Worm (Caenorhabditis elegans) whole organism, L2 larva: ENCODE results near the gene cpf-2.
A peak's percentile ranks its signal among the peaks of the same experiment; 100 is the strongest.

Source experiments
- C34F6.9 ChIP-seq: fragments of 150-350 bp; optimal IDR thresholded peaks from 2 replicates; lab custom pipeline; 2014; ENCODE audit warnings: missing biosample characterization, missing genetic modification characterization
- F13H6.1 ChIP-seq: sonication (generic microtip); optimal IDR thresholded peaks from 2 replicates; lab custom pipeline; 2016; ENCODE audit warnings: missing genetic modification characterization, missing compliant biosample characterization
- R02D3.7 ChIP-seq: fragments of 150-350 bp; optimal IDR thresholded peaks from 2 replicates; lab custom pipeline; 2014; ENCODE audit warnings: missing biosample characterization, missing genetic modification characterization
- Y55F3AM.14 ChIP-seq: fragments of 200-800 bp; sonication (Bioruptor generic); optimal IDR thresholded peaks from 2 replicates; lab custom pipeline; 2018; ENCODE audit warnings: mild to moderate bottlenecking, missing genetic modification characterization, missing compliant biosample characterization
- alr-1 ChIP-seq: fragments of 150-350 bp; optimal IDR thresholded peaks from 2 replicates; lab custom pipeline; 2014; ENCODE audit warnings: missing biosample characterization, missing genetic modification characterization
- aly-2 ChIP-seq: fragments of 150-350 bp; optimal IDR thresholded peaks from 2 replicates; lab custom pipeline; 2014; ENCODE audit warnings: missing biosample characterization, missing genetic modification characterization
- ama-1 ChIP-seq: fragments of 150-350 bp; optimal IDR thresholded peaks from 2 replicates; lab custom pipeline; 2018; ENCODE audit warnings: inconsistent platforms
- blmp-1 ChIP-seq: sonication (generic microtip); optimal IDR thresholded peaks from 2 replicates; lab custom pipeline; 2017; ENCODE audit warnings: missing genetic modification characterization, mild to moderate bottlenecking, missing compliant biosample characterization, antibody characterized with exemption, moderate library complexity; ENCODE audit not compliant: insufficient read depth
- ceh-16 ChIP-seq: fragments of 150-350 bp; optimal IDR thresholded peaks from 2 replicates; lab custom pipeline; 2014; ENCODE audit warnings: missing biosample characterization, missing genetic modification characterization
- ceh-82 ChIP-seq: fragments of 150-350 bp; optimal IDR thresholded peaks from 2 replicates; lab custom pipeline; 2014; ENCODE audit warnings: missing biosample characterization, missing genetic modification characterization
- crh-2 ChIP-seq: sonication (generic microtip); optimal IDR thresholded peaks from 2 replicates; lab custom pipeline; 2017; ENCODE audit warnings: missing biosample characterization, missing genetic modification characterization
- dmd-4 ChIP-seq: sonication (generic microtip); optimal IDR thresholded peaks from 2 replicates; lab custom pipeline; 2017; ENCODE audit warnings: missing biosample characterization, missing genetic modification characterization
- egl-27 ChIP-seq: sonication (generic microtip); optimal IDR thresholded peaks from 3 replicates; lab custom pipeline; 2017; ENCODE audit warnings: missing biosample characterization, missing genetic modification reagents, missing genetic modification characterization
- elt-1 ChIP-seq: fragments of 150-350 bp; optimal IDR thresholded peaks from 2 replicates; lab custom pipeline; 2014; ENCODE audit warnings: missing biosample characterization, missing genetic modification characterization
- elt-3 ChIP-seq: sonication (generic microtip); optimal IDR thresholded peaks from 2 replicates; lab custom pipeline; 2017; ENCODE audit warnings: missing biosample characterization, missing genetic modification characterization
- fos-1 ChIP-seq: fragments of 150-350 bp; optimal IDR thresholded peaks from 2 replicates; lab custom pipeline; 2014; ENCODE audit warnings: missing biosample characterization, missing genetic modification characterization
- gmeb-1 ChIP-seq: fragments of 150-350 bp; optimal IDR thresholded peaks from 2 replicates; lab custom pipeline; 2014; ENCODE audit warnings: missing biosample characterization, missing genetic modification characterization
- lin-11 ChIP-seq: fragments of 150-350 bp; sonication (generic microtip); optimal IDR thresholded peaks from 2 replicates; lab custom pipeline; 2014; ENCODE audit warnings: missing biosample characterization, missing genetic modification characterization, inconsistent platforms, mixed read lengths
- lin-13 ChIP-seq: fragments of 150-350 bp; optimal IDR thresholded peaks from 2 replicates; lab custom pipeline; 2014; ENCODE audit warnings: missing biosample characterization, missing genetic modification reagents, missing genetic modification characterization
- lin-39 ChIP-seq: fragments of 150-350 bp; optimal IDR thresholded peaks from 2 replicates; lab custom pipeline; 2014; ENCODE audit warnings: missing biosample characterization, missing genetic modification reagents, missing genetic modification characterization
- lsy-2 ChIP-seq, 2 experiments: fragments of 150-350 bp in 1 of 2; sonication (generic microtip) in 1 of 2; optimal IDR thresholded peaks; 2 replicates each; lab custom pipeline; 2014 to 2017; ENCODE audit warnings: missing biosample characterization in 2 of 2, missing genetic modification characterization in 2 of 2
- mab-5 ChIP-seq: fragments of 150-350 bp; optimal IDR thresholded peaks from 2 replicates; lab custom pipeline; 2014; ENCODE audit warnings: missing biosample characterization, missing genetic modification characterization
- mbf-1 ChIP-seq: sonication (generic microtip); optimal IDR thresholded peaks from 2 replicates; lab custom pipeline; 2017; ENCODE audit warnings: missing biosample characterization, missing genetic modification characterization
- nhr-10 ChIP-seq: sonication (generic microtip); optimal IDR thresholded peaks from 2 replicates; lab custom pipeline; 2017; ENCODE audit warnings: missing biosample characterization, missing genetic modification characterization
- nhr-11 ChIP-seq: fragments of 150-350 bp; optimal IDR thresholded peaks from 2 replicates; lab custom pipeline; 2014; ENCODE audit warnings: missing biosample characterization, missing genetic modification characterization
- nhr-12 ChIP-seq: fragments of 150-350 bp; optimal IDR thresholded peaks from 2 replicates; lab custom pipeline; 2014; ENCODE audit warnings: missing biosample characterization, missing genetic modification characterization
- nhr-129 ChIP-seq: fragments of 150-350 bp; optimal IDR thresholded peaks from 2 replicates; lab custom pipeline; 2014; ENCODE audit warnings: missing biosample characterization, missing genetic modification characterization
- nhr-21 ChIP-seq: fragments of 150-350 bp; optimal IDR thresholded peaks from 2 replicates; lab custom pipeline; 2014; ENCODE audit warnings: missing biosample characterization, missing genetic modification characterization
- nhr-23 ChIP-seq: fragments of 150-350 bp; optimal IDR thresholded peaks from 2 replicates; lab custom pipeline; 2014; ENCODE audit warnings: missing biosample characterization, missing genetic modification reagents, missing genetic modification characterization
- nhr-237 ChIP-seq: fragments of 150-350 bp; optimal IDR thresholded peaks from 2 replicates; lab custom pipeline; 2014; ENCODE audit warnings: missing biosample characterization, missing genetic modification characterization
- nhr-25 ChIP-seq: fragments of 150-350 bp; sonication (generic microtip); optimal IDR thresholded peaks from 3 replicates; lab custom pipeline; 2014; ENCODE audit warnings: missing biosample characterization, missing genetic modification characterization
- nhr-6 ChIP-seq: fragments of 150-350 bp; optimal IDR thresholded peaks from 2 replicates; lab custom pipeline; 2014; ENCODE audit warnings: missing biosample characterization, missing genetic modification characterization
- nhr-77 ChIP-seq: fragments of 150-350 bp; optimal IDR thresholded peaks from 2 replicates; lab custom pipeline; 2014; ENCODE audit warnings: missing biosample characterization, missing genetic modification characterization
- peb-1 ChIP-seq: fragments of 150-350 bp; optimal IDR thresholded peaks from 2 replicates; lab custom pipeline; 2014; ENCODE audit warnings: missing biosample characterization, missing genetic modification characterization
- sem-4 ChIP-seq: fragments of 150-350 bp; optimal IDR thresholded peaks from 2 replicates; lab custom pipeline; 2014; ENCODE audit warnings: missing biosample characterization, missing genetic modification reagents, missing genetic modification characterization
- skn-1 ChIP-seq: sonication (generic microtip); optimal IDR thresholded peaks from 2 replicates; lab custom pipeline; 2017; ENCODE audit warnings: missing biosample characterization, missing genetic modification characterization
- sma-9 ChIP-seq, 2 experiments: fragments of 150-350 bp in 1 of 2; sonication (generic microtip) in 1 of 2; optimal IDR thresholded peaks; 2 replicates each; lab custom pipeline; 2014 to 2016; ENCODE audit warnings: missing genetic modification characterization in 2 of 2, mild to moderate bottlenecking in 1 of 2, missing biosample characterization in 1 of 2, missing compliant biosample characterization in 1 of 2, missing genetic modification reagents in 1 of 2, moderate library complexity in 1 of 2
- snpc-4 ChIP-seq: fragments of 150-350 bp; optimal IDR thresholded peaks from 2 replicates; lab custom pipeline; 2014; ENCODE audit warnings: missing biosample characterization, missing genetic modification characterization
- unc-39 ChIP-seq: fragments of 150-350 bp; optimal IDR thresholded peaks from 2 replicates; lab custom pipeline; 2014; ENCODE audit warnings: missing biosample characterization, missing genetic modification characterization
- unc-55 ChIP-seq: fragments of 150-350 bp; sonication (generic microtip); optimal IDR thresholded peaks from 3 replicates; lab custom pipeline; 2014; ENCODE audit warnings: missing biosample characterization, missing genetic modification reagents, missing genetic modification characterization
- zag-1 ChIP-seq: fragments of 150-350 bp; optimal IDR thresholded peaks from 2 replicates; lab custom pipeline; 2014; ENCODE audit warnings: missing biosample characterization, missing genetic modification characterization
- ztf-1 ChIP-seq: fragments of 200-800 bp; sonication (Bioruptor generic); conservative IDR thresholded peaks from 2 replicates; pipeline ENCODE4 v1.3.6; 2022; ENCODE audit warnings: missing genetic modification characterization, missing compliant biosample characterization
- ztf-11 ChIP-seq: sonication (generic microtip); optimal IDR thresholded peaks from 2 replicates; lab custom pipeline; 2017; ENCODE audit warnings: missing biosample characterization, missing genetic modification characterization
- ztf-4 ChIP-seq: fragments of 150-350 bp; optimal IDR thresholded peaks from 2 replicates; lab custom pipeline; 2014; ENCODE audit warnings: missing biosample characterization, missing genetic modification characterization

The cpf-2 gene

DNA sequence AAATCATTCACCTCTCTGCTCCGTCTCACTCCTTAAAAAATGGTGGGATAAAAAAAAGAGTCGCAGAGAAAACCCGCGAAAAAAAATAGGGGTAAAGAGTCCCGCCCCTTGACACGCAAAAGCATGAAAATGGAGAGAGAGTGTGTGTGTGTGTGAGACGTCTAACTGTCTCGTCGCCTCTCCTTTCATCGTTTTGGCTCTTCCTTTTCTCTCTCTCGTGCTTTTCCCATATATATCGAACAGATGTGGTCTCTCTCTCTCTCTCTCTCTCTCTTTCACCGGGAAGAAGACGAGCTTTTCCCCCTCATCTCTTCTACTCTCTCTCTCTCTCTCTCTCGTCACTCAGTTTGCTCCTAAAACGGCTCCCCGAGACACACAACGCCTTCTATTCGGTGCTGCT, 7.1 kb upstream of the cpf-2 start (continued):
- no peak for TF ChIP-seq nhr-11

DNA sequence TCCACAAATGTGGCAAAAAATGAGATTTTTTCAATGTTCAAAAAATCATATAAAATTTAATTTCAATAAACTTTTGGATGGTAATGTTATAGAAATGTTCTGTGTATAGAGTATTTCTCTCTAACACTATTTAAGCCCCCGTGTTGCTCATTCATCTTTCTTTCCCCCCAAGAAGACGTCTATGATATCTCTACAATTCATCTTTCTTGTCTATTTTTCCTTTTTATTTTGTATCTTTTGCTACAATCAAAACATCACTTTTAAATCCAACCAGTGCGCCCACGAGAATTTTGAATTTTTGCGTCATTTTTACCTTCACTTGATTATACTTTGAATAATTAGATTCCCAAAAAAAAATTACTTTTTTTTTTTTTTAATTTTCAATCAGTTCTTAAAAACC, 4.1 kb upstream of the cpf-2 start:
- no peak for TF ChIP-seq snpc-4 (tag; lab: Kevin White, UChicago)
- no peak for TF ChIP-seq nhr-11
- TF ChIP-seq elt-3 (tag; lab: Kevin White, UChicago): no peak
- peak; percentile 19 for TF ChIP-seq mab-5 (tag; lab: Kevin White, UChicago)
- TF ChIP-seq sem-4: no peak
- TF ChIP-seq lin-13 (GFP tag; lab: Kevin White, UChicago): no peak
- no peak for TF ChIP-seq crh-2 (tag; lab: Kevin White, UChicago)
- TF ChIP-seq unc-55 (GFP tag; lab: Kevin White, UChicago): peak; percentile 69
- TF ChIP-seq nhr-21 (tag; lab: Kevin White, UChicago): no peak
- TF ChIP-seq skn-1: no peak
- no peak for TF ChIP-seq nhr-129
- peak; percentile 12 for TF ChIP-seq sma-9 (GFP tag; optimal IDR thresholded peaks at IDR 0.05; lab: Kevin White, UChicago)
- TF ChIP-seq sma-9 (tag; optimal IDR thresholded peaks at IDR 0.05; lab: Kevin White, UChicago): no peak
- TF ChIP-seq nhr-23: no peak
- no peak for TF ChIP-seq mbf-1 (tag; lab: Kevin White, UChicago)

ce11 chrIII:13272227-13272626, 3.5 kb upstream of the cpf-2 start:
- no peak for TF ChIP-seq lin-39 (tag; lab: Kevin White, UChicago)
- TF ChIP-seq elt-3 (tag; lab: Kevin White, UChicago): no peak
- TF ChIP-seq zag-1 (tag; lab: Kevin White, UChicago): no peak
- TF ChIP-seq nhr-10: no peak
- no peak for TF ChIP-seq nhr-237 (tag; lab: Kevin White, UChicago)
- TF ChIP-seq mbf-1 (tag; lab: Kevin White, UChicago): no peak
- no peak for TF ChIP-seq ztf-1 (GFP tag; lab: Robert Waterston, UW)
- TF ChIP-seq lin-13 (GFP tag; lab: Kevin White, UChicago): no peak
- TF ChIP-seq peb-1: no peak
- no peak for TF ChIP-seq nhr-6 (tag; lab: Kevin White, UChicago)
- TF ChIP-seq nhr-12: no peak
- no peak for TF ChIP-seq nhr-77 (tag; lab: Kevin White, UChicago)
- no peak for TF ChIP-seq nhr-129
- TF ChIP-seq ztf-4 (tag; lab: Kevin White, UChicago): no peak
- TF ChIP-seq aly-2 (tag; lab: Kevin White, UChicago): no peak

ce11 chrIII:13270896-13271295, 2.2 kb upstream of the cpf-2 start:
- TF ChIP-seq ama-1 (lab: Kevin White, UChicago) (no peak), blmp-1 (tag; lab: Kevin White, UChicago) (no peak), C34F6.9 (tag; lab: Kevin White, UChicago) (peak; percentile 79), unc-55 (GFP tag; lab: Kevin White, UChicago) (peak; percentile 84), nhr-11 (no peak), dmd-4 (tag; lab: Kevin White, UChicago) (no peak), nhr-237 (tag; lab: Kevin White, UChicago) (no peak), fos-1 (no peak), gmeb-1 (tag; lab: Kevin White, UChicago) (no peak), mab-5 (tag; lab: Kevin White, UChicago) (no peak), ceh-16 (no peak), snpc-4 (tag; lab: Kevin White, UChicago) (no peak), aly-2 (tag; lab: Kevin White, UChicago) (no peak), nhr-129 (peak; percentile 8), nhr-21 (tag; lab: Kevin White, UChicago) (no peak), ztf-11 (tag; lab: Kevin White, UChicago) (no peak), R02D3.7 (tag; lab: Kevin White, UChicago) (no peak), Y55F3AM.14 (GFP tag; lab: Kevin White, UChicago) (peak; percentile 25), egl-27 (tag; lab: Kevin White, UChicago) (no peak), nhr-25 (tag; lab: Kevin White, UChicago) (no peak), skn-1 (no peak), F13H6.1 (tag; lab: Kevin White, UChicago) (no peak), mbf-1 (tag; lab: Kevin White, UChicago) (no peak), ceh-82 (tag; lab: Kevin White, UChicago) (no peak), nhr-77 (tag; lab: Kevin White, UChicago) (no peak), ztf-4 (tag; lab: Kevin White, UChicago) (no peak), nhr-12 (no peak), ztf-1 (GFP tag; lab: Robert Waterston, UW) (no peak), lin-11 (tag; lab: Kevin White, UChicago) (no peak), unc-39 (tag; lab: Kevin White, UChicago) (no peak), lin-39 (tag; lab: Kevin White, UChicago) (no peak), lin-13 (GFP tag; lab: Kevin White, UChicago) (no peak), nhr-10 (no peak), peb-1 (no peak), crh-2 (tag; lab: Kevin White, UChicago) (no peak), nhr-23 (no peak), zag-1 (tag; lab: Kevin White, UChicago) (peak; percentile 57), elt-1 (tag; lab: Kevin White, UChicago) (no peak), elt-3 (tag; lab: Kevin White, UChicago) (no peak), sma-9 (GFP tag; optimal IDR thresholded peaks at IDR 0.05; lab: Kevin White, UChicago) (no peak), sma-9 (tag; optimal IDR thresholded peaks at IDR 0.05; lab: Kevin White, UChicago) (no peak), lsy-2 (tag; optimal IDR thresholded peaks at IDR 0.05; lab: Kevin White, UChicago) (peak in 1 of 2 experiments; percentile 54), nhr-6 (tag; lab: Kevin White, UChicago) (no peak), alr-1 (no peak), sem-4 (peak; percentile 3)
